Fruit fly (Drosophila melanogaster): ENCODE results near the gene Serinc.

Serinc gene

dm6 chr3L:16412394-16412950 is at the start of gene Serinc (continued):
- peak; percentile 59 for TF ChIP-seq vfl (GFP tag; optimal IDR thresholded peaks at IDR 0.05)
- no peak for TF ChIP-seq Spps (tag; optimal IDR thresholded peaks at IDR 0.05)
- peak; percentile 69 for TF ChIP-seq CG4424 (GFP tag; optimal IDR thresholded peaks at IDR 0.05)
- peak; percentile 95 for TF ChIP-seq HLH4C (GFP tag; IDR thresholded peaks at IDR 0.05; ENCODE audit: partially characterized antibody)
- peak; percentile 48 for TF ChIP-seq HHEX (GFP tag; optimal IDR thresholded peaks at IDR 0.05)
- peak; percentile 66 for TF ChIP-seq CG2120 (GFP tag; optimal IDR thresholded peaks at IDR 0.05)
- no peak for TF ChIP-seq fru (optimal IDR thresholded peaks at IDR 0.05)
- peak; percentile 52 for TF ChIP-seq Atf3 (GFP tag; optimal IDR thresholded peaks at IDR 0.05)
- TF ChIP-seq H2.0 (GFP tag; IDR thresholded peaks at IDR 0.05): no peak
- TF ChIP-seq CG6813 (GFP tag; optimal IDR thresholded peaks at IDR 0.05): no peak
- TF ChIP-seq bowl (GFP tag; IDR thresholded peaks at IDR 0.05): no peak
- TF ChIP-seq CG1024 (GFP tag; IDR thresholded peaks at IDR 0.05): no peak
- peak; percentile 67 for TF ChIP-seq CG33213 (GFP tag; optimal IDR thresholded peaks at IDR 0.05)
- no peak for TF ChIP-seq Gsc (GFP tag; IDR thresholded peaks at IDR 0.05)
- peak; percentile 15 for TF ChIP-seq CG4328 (GFP tag; optimal IDR thresholded peaks at IDR 0.05)
- no peak; the same call in 1 of the 2 replicates for TF ChIP-seq seq (GFP tag; IDR thresholded peaks at IDR 0.05)
- TF ChIP-seq Hmr (GFP tag; optimal IDR thresholded peaks at IDR 0.05): peak; percentile 69
- TF ChIP-seq sens (GFP tag): peak; percentile 90
- TF ChIP-seq CG13287 (GFP tag; IDR thresholded peaks at IDR 0.05; ENCODE audit: partially characterized antibody): peak; percentile 98
- TF ChIP-seq CG34422 (GFP tag; IDR thresholded peaks at IDR 0.05): 0 out of 3 replicates have a peak, but pooled peaks have one; percentile 14
- peak; percentile 42; the same call in 1 of the 2 replicates for TF ChIP-seq CG14014 (GFP tag; IDR thresholded peaks at IDR 0.05)
- no peak for TF ChIP-seq ATbp (GFP tag; optimal IDR thresholded peaks at IDR 0.05)
- TF ChIP-seq Awh (GFP tag; IDR thresholded peaks at IDR 0.05): no peak
- no peak for TF ChIP-seq gsb (GFP tag; IDR thresholded peaks at IDR 0.05)
- no peak for TF ChIP-seq bigmax (GFP tag; optimal IDR thresholded peaks at IDR 0.05)
- TF ChIP-seq Gug (GFP tag; IDR thresholded peaks at IDR 0.05): peak; percentile 20; the same call in 1 of the 4 replicates
- no peak for TF ChIP-seq CG12769 (tag; optimal IDR thresholded peaks at IDR 0.05)
- TF ChIP-seq CG18764 (GFP tag; optimal IDR thresholded peaks at IDR 0.05): peak; percentile 45
- TF ChIP-seq Kr (GFP tag; optimal IDR thresholded peaks at IDR 0.05): no peak
- peak; percentile 21; the same call in 1 of the 2 replicates for TF ChIP-seq Ada2b (GFP tag; IDR thresholded peaks at IDR 0.05)
- TF ChIP-seq Rfx (GFP tag; IDR thresholded peaks at IDR 0.05): 0 out of 2 replicates have a peak, but pooled peaks have one; percentile 71
- peak; percentile 25 for TF ChIP-seq CG34376 (GFP tag; optimal IDR thresholded peaks at IDR 0.05)
- peak; percentile 54 for TF ChIP-seq Camta (GFP tag; optimal IDR thresholded peaks at IDR 0.05)
- TF ChIP-seq dimm (GFP tag; IDR thresholded peaks at IDR 0.05): no peak
- TF ChIP-seq CG7963 (GFP tag; IDR thresholded peaks at IDR 0.05; ENCODE audit: partially characterized antibody): peak; percentile 95
- TF ChIP-seq CG17829 (tag; optimal IDR thresholded peaks at IDR 0.05): peak; percentile 59
- no peak for TF ChIP-seq ERR (GFP tag; optimal IDR thresholded peaks at IDR 0.05)
- no peak for TF ChIP-seq gcm2 (GFP tag; optimal IDR thresholded peaks at IDR 0.05)
- TF ChIP-seq CG16813 (GFP tag; IDR thresholded peaks at IDR 0.05; ENCODE audit: partially characterized antibody): peak; percentile 98
- peak; percentile 99 for TF ChIP-seq Dll (GFP tag; IDR thresholded peaks at IDR 0.05; ENCODE audit: partially characterized antibody)
- peak; percentile 81 for TF ChIP-seq CG9437 (GFP tag; optimal IDR thresholded peaks at IDR 0.05)
- TF ChIP-seq emc (GFP tag; optimal IDR thresholded peaks at IDR 0.05): peak; percentile 22
- no peak for TF ChIP-seq CG6654 (GFP tag; optimal IDR thresholded peaks at IDR 0.05)
- peak; percentile 56 for TF ChIP-seq grau (tag; optimal IDR thresholded peaks at IDR 0.05)
- TF ChIP-seq Dbx (GFP tag; IDR thresholded peaks at IDR 0.05): peak; percentile 76
- peak; percentile 57 for TF ChIP-seq CG10979 (tag; optimal IDR thresholded peaks at IDR 0.05)
- peak; percentile 75 for TF ChIP-seq CG8281 (tag; optimal IDR thresholded peaks at IDR 0.05)
- peak; percentile 66 for TF ChIP-seq CG8290 (GFP tag; optimal IDR thresholded peaks at IDR 0.05)
- no peak for TF ChIP-seq CG8290 (tag; optimal IDR thresholded peaks at IDR 0.05)
- no peak for TF ChIP-seq CG15269 (tag; optimal IDR thresholded peaks at IDR 0.05)
- TF ChIP-seq Jarid2 (GFP tag; optimal IDR thresholded peaks at IDR 0.05): no peak

Data from whole organism, embryonic.